Fruit fly (Drosophila melanogaster) whole organism, embryonic: ENCODE data around the gene xmas.
A peak's percentile ranks its signal among the peaks of the same experiment; 100 is the strongest.

ENCODE experiments used
- CG10267 ChIP-seq: fragments of 200-800 bp; sonication (Bioruptor generic); optimal IDR thresholded peaks from 2 replicates; lab custom pipeline; 2018; ENCODE audit warnings: missing biosample characterization, mild to moderate bottlenecking, missing genetic modification characterization, moderate library complexity
- CG10431 ChIP-seq: fragments of 200-800 bp; sonication (Bioruptor generic); optimal IDR thresholded peaks from 3 replicates; lab custom pipeline; 2018; ENCODE audit warnings: missing biosample characterization, mild to moderate bottlenecking, missing genetic modification characterization
- CG10959 ChIP-seq: fragments of 200-800 bp; sonication (Bioruptor generic); IDR thresholded peaks from 2 replicates; pipeline ENCODE4 v1.3.6; 2022; ENCODE audit warnings: missing biosample characterization, missing genetic modification characterization
- CG13775 ChIP-seq: fragments of 200-800 bp; sonication (Bioruptor generic); optimal IDR thresholded peaks from 3 replicates; lab custom pipeline; 2017; ENCODE audit warnings: missing biosample characterization, mild to moderate bottlenecking, missing genetic modification characterization
- CG16779 ChIP-seq: fragments of 200-800 bp; sonication (Bioruptor generic); IDR thresholded peaks from 2 replicates; pipeline ENCODE4 v1.3.6; 2022; ENCODE audit warnings: missing biosample characterization, missing genetic modification characterization
- CG1792 ChIP-seq: fragments of 200-800 bp; sonication (Bioruptor generic); optimal IDR thresholded peaks from 2 replicates; lab custom pipeline; 2016; ENCODE audit warnings: missing biosample characterization, missing genetic modification characterization
- CG18011 ChIP-seq: fragments of 200-800 bp; sonication (Bioruptor generic); optimal IDR thresholded peaks from 2 replicates; lab custom pipeline; 2017; ENCODE audit warnings: missing biosample characterization, missing genetic modification characterization, mild to moderate bottlenecking, moderate library complexity, missing genotype
- CG2712 ChIP-seq: fragments of 200-800 bp; optimal IDR thresholded peaks from 3 replicates; lab custom pipeline; 2019; ENCODE audit warnings: missing biosample characterization, mild to moderate bottlenecking, missing genetic modification characterization, moderate library complexity
- CG30020 ChIP-seq: fragments of 200-800 bp; optimal IDR thresholded peaks from 2 replicates; lab custom pipeline; 2019; ENCODE audit warnings: missing biosample characterization, mild to moderate bottlenecking, missing genetic modification characterization, moderate library complexity
- CG31441 ChIP-seq: fragments of 200-800 bp; sonication (Bioruptor generic); IDR thresholded peaks from 2 replicates; pipeline ENCODE4 v1.3.6; 2022; ENCODE audit warnings: missing biosample characterization, missing genetic modification characterization
- CG33213 ChIP-seq: fragments of 200-800 bp; sonication (Bioruptor generic); optimal IDR thresholded peaks from 3 replicates; lab custom pipeline; 2016; ENCODE audit warnings: missing biosample characterization, missing genetic modification characterization
- CG4360 ChIP-seq: fragments of 200-800 bp; sonication (Bioruptor generic); IDR thresholded peaks from 2 replicates; pipeline ENCODE4 v1.3.6; 2022; ENCODE audit warnings: missing biosample characterization, missing genetic modification characterization
- CG6683 ChIP-seq: fragments of 200-800 bp; sonication (Bioruptor generic); optimal IDR thresholded peaks from 2 replicates; lab custom pipeline; 2017; ENCODE audit warnings: missing biosample characterization, mild to moderate bottlenecking, missing genetic modification characterization, missing genetic modification reagents
- CG7745 ChIP-seq: fragments of 200-800 bp; sonication (Bioruptor generic); optimal IDR thresholded peaks from 2 replicates; lab custom pipeline; 2018; ENCODE audit warnings: missing biosample characterization, mild to moderate bottlenecking, missing genetic modification characterization, moderate library complexity
- CG7839 ChIP-seq: fragments of 200-800 bp; sonication (Bioruptor generic); optimal IDR thresholded peaks from 3 replicates; lab custom pipeline; 2018; ENCODE audit warnings: missing biosample characterization, mild to moderate bottlenecking, missing genetic modification characterization, moderate library complexity
- CG8765 ChIP-seq: fragments of 200-800 bp; sonication (Bioruptor generic); IDR thresholded peaks from 2 replicates; pipeline ENCODE4 v1.3.6; 2022; ENCODE audit warnings: missing biosample characterization, missing genetic modification characterization
- CG9797 ChIP-seq: fragments of 200-800 bp; sonication (Bioruptor generic); optimal IDR thresholded peaks from 3 replicates; lab custom pipeline; 2018; ENCODE audit warnings: missing biosample characterization, mild to moderate bottlenecking, missing genetic modification characterization
- CoRest ChIP-seq: fragments of 200-800 bp; sonication (Bioruptor generic); optimal IDR thresholded peaks from 3 replicates; lab custom pipeline; 2018; ENCODE audit warnings: missing biosample characterization, mild to moderate bottlenecking, missing genetic modification characterization, moderate library complexity
- Deaf1 ChIP-seq: fragments of 200-800 bp; optimal IDR thresholded peaks from 3 replicates; lab custom pipeline; 2019; ENCODE audit warnings: missing biosample characterization, mild to moderate bottlenecking, missing genetic modification characterization, moderate library complexity
- Fer3 ChIP-seq: fragments of 200-800 bp; sonication (Bioruptor generic); optimal IDR thresholded peaks from 2 replicates; lab custom pipeline; 2018; ENCODE audit warnings: missing biosample characterization, mild to moderate bottlenecking, missing genetic modification characterization, moderate library complexity
- Gug ChIP-seq: fragments of 200-800 bp; sonication (Bioruptor generic); IDR thresholded peaks from 4 replicates; pipeline ENCODE4 v1.3.6; 2022; ENCODE audit warnings: missing biosample characterization, missing genetic modification characterization
- HLHmδ ChIP-seq: fragments of 200-800 bp; sonication (Bioruptor generic); optimal IDR thresholded peaks from 2 replicates; lab custom pipeline; 2018; ENCODE audit warnings: missing biosample characterization, mild to moderate bottlenecking, missing genetic modification characterization, moderate library complexity
- HmgZ ChIP-seq: fragments of 200-800 bp; sonication (Bioruptor generic); optimal IDR thresholded peaks from 2 replicates; lab custom pipeline; 2018; ENCODE audit warnings: missing biosample characterization, mild to moderate bottlenecking, missing genetic modification characterization
- Hr39 ChIP-seq: fragments of >200 bp; optimal IDR thresholded peaks from 2 replicates; lab custom pipeline; 2017
- Kr ChIP-seq: fragments of 200-800 bp; sonication (Bioruptor generic); optimal IDR thresholded peaks from 2 replicates; lab custom pipeline; 2017; ENCODE audit warnings: missing biosample characterization, mild to moderate bottlenecking, missing genetic modification characterization
- NC2α ChIP-seq: fragments of 200-800 bp; sonication (Bioruptor generic); optimal IDR thresholded peaks from 2 replicates; lab custom pipeline; 2016; ENCODE audit warnings: missing biosample characterization, missing genetic modification characterization
- NfI ChIP-seq: fragments of 200-800 bp; sonication (Bioruptor generic); optimal IDR thresholded peaks from 3 replicates; lab custom pipeline; 2018; ENCODE audit warnings: missing biosample characterization, mild to moderate bottlenecking, missing genetic modification characterization, moderate library complexity
- Sox100B ChIP-seq: fragments of 200-800 bp; sonication (Bioruptor generic); optimal IDR thresholded peaks from 3 replicates; lab custom pipeline; 2018; ENCODE audit warnings: missing biosample characterization, mild to moderate bottlenecking, missing genetic modification characterization
- Sox102F ChIP-seq: fragments of 200-800 bp; sonication (Bioruptor generic); optimal IDR thresholded peaks from 2 replicates; lab custom pipeline; 2018; ENCODE audit warnings: missing biosample characterization, mild to moderate bottlenecking, missing genetic modification characterization, moderate library complexity
- Usf ChIP-seq: fragments of 200-800 bp; sonication (Bioruptor generic); optimal IDR thresholded peaks from 2 replicates; lab custom pipeline; 2017; ENCODE audit warnings: missing genotype, missing biosample characterization, missing genetic modification characterization
- Xrp1 ChIP-seq: fragments of 200-800 bp; sonication (Bioruptor generic); IDR thresholded peaks from 2 replicates; pipeline ENCODE4 v1.3.6; 2022; ENCODE audit warnings: missing biosample characterization, missing genetic modification characterization
- bcd ChIP-seq: fragments of 200-800 bp; sonication (Bioruptor generic); optimal IDR thresholded peaks from 2 replicates; lab custom pipeline; 2017; ENCODE audit warnings: missing biosample characterization, mild to moderate bottlenecking, missing genetic modification characterization
- br ChIP-seq: fragments of >200 bp; optimal IDR thresholded peaks from 2 replicates; lab custom pipeline; 2017
- bsh ChIP-seq, 2 experiments: fragments of 200-800 bp; sonication (Bioruptor generic); optimal IDR thresholded peaks; 2 replicates each; lab custom pipeline; 2017 to 2018; ENCODE audit warnings: mild to moderate bottlenecking in 2 of 2, missing biosample characterization in 2 of 2, missing genetic modification characterization in 2 of 2, moderate library complexity in 1 of 2
- ci ChIP-seq: fragments of 200-800 bp; sonication (Bioruptor generic); IDR thresholded peaks from 3 replicates; pipeline ENCODE4 v1.3.6; 2022; ENCODE audit warnings: missing biosample characterization, missing genetic modification characterization
- dati ChIP-seq: fragments of 200-800 bp; sonication (Bioruptor generic); IDR thresholded peaks from 2 replicates; pipeline ENCODE4 v1.3.6; 2022; ENCODE audit warnings: missing biosample characterization, missing genetic modification characterization
- dysf ChIP-seq: fragments of 200-800 bp; sonication (Bioruptor generic); IDR thresholded peaks from 3 replicates; pipeline ENCODE4 v1.3.6; 2022; ENCODE audit warnings: missing biosample characterization, missing genetic modification characterization
- ems ChIP-seq: fragments of 200-800 bp; sonication (Bioruptor generic); optimal IDR thresholded peaks from 3 replicates; lab custom pipeline; 2016; ENCODE audit warnings: missing biosample characterization, missing genetic modification characterization
- fd3F ChIP-seq: fragments of 200-800 bp; sonication (Bioruptor generic); optimal IDR thresholded peaks from 2 replicates; lab custom pipeline; 2018; ENCODE audit warnings: missing biosample characterization, mild to moderate bottlenecking, missing genetic modification characterization, moderate library complexity
- hb ChIP-seq: fragments of 200-800 bp; sonication (Bioruptor generic); IDR thresholded peaks from 3 replicates; pipeline ENCODE4 v1.3.6; 2022; ENCODE audit warnings: missing biosample characterization, missing genetic modification characterization; ENCODE audit not compliant: partially characterized antibody
- hth ChIP-seq: fragments of >200 bp; optimal IDR thresholded peaks from 2 replicates; lab custom pipeline; 2017; ENCODE audit warnings: inconsistent platforms
- odd ChIP-seq: fragments of 200-800 bp; sonication (Bioruptor generic); optimal IDR thresholded peaks from 2 replicates; lab custom pipeline; 2017; ENCODE audit warnings: missing biosample characterization, mild to moderate bottlenecking, missing genetic modification characterization
- pfk ChIP-seq: fragments of 200-800 bp; sonication (Bioruptor generic); optimal IDR thresholded peaks from 2 replicates; lab custom pipeline; 2018; ENCODE audit warnings: missing biosample characterization, mild to moderate bottlenecking, missing genetic modification characterization, moderate library complexity
- psq ChIP-seq: fragments of 200-800 bp; sonication (Bioruptor generic); optimal IDR thresholded peaks from 2 replicates; lab custom pipeline; 2017; ENCODE audit warnings: missing biosample characterization, missing genetic modification characterization
- sima ChIP-seq: fragments of 200-800 bp; sonication (Bioruptor generic); optimal IDR thresholded peaks from 2 replicates; lab custom pipeline; 2016; ENCODE audit warnings: missing biosample characterization, missing genetic modification characterization
- sisA ChIP-seq: fragments of 200-800 bp; sonication (Bioruptor generic); IDR thresholded peaks from 2 replicates; pipeline ENCODE4 v1.3.6; 2022; ENCODE audit warnings: missing biosample characterization, missing genetic modification characterization
- sug ChIP-seq: fragments of 200-800 bp; optimal IDR thresholded peaks from 2 replicates; lab custom pipeline; 2019; ENCODE audit warnings: missing biosample characterization, mild to moderate bottlenecking, missing genetic modification characterization, moderate library complexity
- tup ChIP-seq: fragments of 200-800 bp; sonication (Bioruptor generic); optimal IDR thresholded peaks from 2 replicates; lab custom pipeline; 2016; ENCODE audit warnings: missing biosample characterization, mild to moderate bottlenecking, missing genetic modification characterization, moderate library complexity
- usp ChIP-seq: fragments of >200 bp; optimal IDR thresholded peaks from 2 replicates; lab custom pipeline; 2017; ENCODE audit warnings: missing biosample characterization, missing genetic modification characterization
- vfl ChIP-seq: fragments of 200-800 bp; sonication (Bioruptor generic); optimal IDR thresholded peaks from 2 replicates; lab custom pipeline; 2016; ENCODE audit warnings: missing biosample characterization, missing genetic modification characterization

Gene xmas

dm6 chrX:17125017-17125821 is 33.9 kb downstream of the xmas start (continued):
- TF ChIP-seq CG7745: no peak
- TF ChIP-seq CG18011 (GFP tag; lab: Kevin White, UChicago): no peak
- TF ChIP-seq CG4360 (GFP tag; lab: Robert Waterston, UW): no peak
- peak; percentile 17 for TF ChIP-seq odd (GFP tag; lab: Kevin White, UChicago)
- peak; percentile 75 for TF ChIP-seq Xrp1
- no peak for TF ChIP-seq psq (GFP tag; lab: Kevin White, UChicago)
- no peak for TF ChIP-seq sima
- TF ChIP-seq dati (GFP tag; lab: Robert Waterston, UW): no peak; the same call in 1 of the 2 replicates
- TF ChIP-seq Deaf1 (tag; lab: Kevin White, UChicago): peak; percentile 48
- peak; percentile 85 for TF ChIP-seq CG7839 (tag; lab: Kevin White, UChicago)
- TF ChIP-seq hth (lab: Kevin White, UChicago): no peak
- TF ChIP-seq CG33213: no peak
- no peak for TF ChIP-seq CG1792 (GFP tag; lab: Kevin White, UChicago)
- peak; percentile 71 for TF ChIP-seq CG2712 (tag; lab: Kevin White, UChicago)
- no peak for TF ChIP-seq ems (GFP tag; lab: Kevin White, UChicago)
- TF ChIP-seq CG16779: no peak
- TF ChIP-seq CG13775: peak; percentile 38
- peak; percentile 83 for TF ChIP-seq fd3F (GFP tag; lab: Kevin White, UChicago)
- peak; percentile 80 for TF ChIP-seq CG31441 (GFP tag; lab: Robert Waterston, UW)
- TF ChIP-seq Usf (GFP tag; lab: Kevin White, UChicago): no peak
- no peak for TF ChIP-seq CG10431 (GFP tag; lab: Kevin White, UChicago)
- TF ChIP-seq Sox102F: peak; percentile 64
- peak; percentile 85 for TF ChIP-seq hb (GFP tag; lab: Robert Waterston, UW)
- TF ChIP-seq usp (GFP tag; lab: Kevin White, UChicago): no peak
- no peak for TF ChIP-seq NC2α (GFP tag; lab: Kevin White, UChicago)
- TF ChIP-seq pfk (GFP tag; lab: Kevin White, UChicago): no peak
- TF ChIP-seq Hr39: no peak
- TF ChIP-seq CG6683 (GFP tag; lab: Kevin White, UChicago): peak; percentile 50
- peak; percentile 85 for TF ChIP-seq Fer3 (tag; lab: Kevin White, UChicago)
- TF ChIP-seq NfI (GFP tag; lab: Kevin White, UChicago): peak; percentile 56
- no peak for TF ChIP-seq tup (GFP tag; lab: Kevin White, UChicago)
- TF ChIP-seq br (lab: Kevin White, UChicago): no peak
- TF ChIP-seq ci (GFP tag; lab: Robert Waterston, UW): peak; percentile 73
- peak; percentile 55 for TF ChIP-seq sisA (GFP tag; lab: Robert Waterston, UW)
- peak; percentile 82 for TF ChIP-seq dysf (GFP tag; lab: Robert Waterston, UW)
- TF ChIP-seq sug (tag; lab: Kevin White, UChicago): peak; percentile 60
- TF ChIP-seq Kr: no peak
- peak; percentile 57 for TF ChIP-seq HLHmδ (GFP tag; lab: Kevin White, UChicago)
- TF ChIP-seq CG30020: no peak
- TF ChIP-seq bsh (GFP tag; optimal IDR thresholded peaks at IDR 0.05; lab: Kevin White, UChicago): peak in 1 of 2 experiments; percentile 45
- TF ChIP-seq vfl (GFP tag; lab: Kevin White, UChicago): no peak
- peak; percentile 26; the same call in 3 of the 4 replicates for TF ChIP-seq Gug
- peak; percentile 22 for TF ChIP-seq HmgZ (tag; lab: Kevin White, UChicago)
- TF ChIP-seq CG8765 (GFP tag; lab: Robert Waterston, UW): peak; percentile 58; the same call in 1 of the 2 replicates
- TF ChIP-seq CG10267 (tag; lab: Kevin White, UChicago): peak; percentile 42
- no peak for TF ChIP-seq CG10959
- peak; percentile 54 for TF ChIP-seq CoRest (tag; lab: Kevin White, UChicago)
- peak; percentile 53 for TF ChIP-seq bcd (GFP tag; lab: Kevin White, UChicago)
- TF ChIP-seq CG9797: peak; percentile 18
- TF ChIP-seq Sox100B (GFP tag; lab: Kevin White, UChicago): peak; percentile 70
